Worm (Caenorhabditis elegans) whole organism, L1 larva: ENCODE data around the gene srsx-5.

ENCODE experiments used
- ama-1 ChIP-seq: fragments of 150-350 bp; optimal IDR thresholded peaks from 2 replicates; lab custom pipeline; 2014
- hlh-17 ChIP-seq: fragments of 200-800 bp; sonication (Bioruptor generic); optimal IDR thresholded peaks from 2 replicates; lab custom pipeline; 2018; ENCODE audit warnings: missing genetic modification characterization, mild to moderate bottlenecking, missing compliant biosample characterization, moderate library complexity, borderline replicate concordance
- lin-14 ChIP-seq: fragments of 200-800 bp; sonication (Bioruptor generic); optimal IDR thresholded peaks from 2 replicates; lab custom pipeline; 2018; ENCODE audit warnings: mild to moderate bottlenecking, missing genetic modification characterization, moderate library complexity, missing compliant biosample characterization
- nhr-12 ChIP-seq: sonication (generic microtip); optimal IDR thresholded peaks from 2 replicates; lab custom pipeline; 2017; ENCODE audit warnings: missing biosample characterization, missing genetic modification characterization
- nhr-47 ChIP-seq: sonication (generic microtip); optimal IDR thresholded peaks from 2 replicates; lab custom pipeline; 2016; ENCODE audit warnings: mild to moderate bottlenecking, missing genetic modification characterization, moderate library complexity, missing compliant biosample characterization
- nhr-77 ChIP-seq: fragments of 150-350 bp; optimal IDR thresholded peaks from 2 replicates; lab custom pipeline; 2014; ENCODE audit warnings: missing biosample characterization, missing genetic modification characterization
- pag-3 ChIP-seq: sonication (generic microtip); optimal IDR thresholded peaks from 2 replicates; lab custom pipeline; 2017; ENCODE audit warnings: missing genetic modification characterization, mild to moderate bottlenecking, missing compliant biosample characterization, antibody characterized with exemption, borderline replicate concordance; ENCODE audit not compliant: insufficient read depth

ce11 chrV:7943568-7943967, 14.8 kb downstream of the srsx-5 start, which contains the start of gene Y97E10B.1:
- TF ChIP-seq hlh-17 (GFP tag; lab: Kevin White, UChicago) (no peak), lin-14 (GFP tag; lab: Kevin White, UChicago) (no peak), nhr-12 (tag; lab: Kevin White, UChicago) (no peak), nhr-77 (tag; lab: Kevin White, UChicago) (no peak), pag-3 (tag; lab: Kevin White, UChicago) (no peak), nhr-47 (tag; lab: Kevin White, UChicago) (no peak), ama-1 (no peak)
